Worm (Caenorhabditis elegans): ENCODE measurements around the gene C31A11.13.

Gene C31A11.13

DNA sequence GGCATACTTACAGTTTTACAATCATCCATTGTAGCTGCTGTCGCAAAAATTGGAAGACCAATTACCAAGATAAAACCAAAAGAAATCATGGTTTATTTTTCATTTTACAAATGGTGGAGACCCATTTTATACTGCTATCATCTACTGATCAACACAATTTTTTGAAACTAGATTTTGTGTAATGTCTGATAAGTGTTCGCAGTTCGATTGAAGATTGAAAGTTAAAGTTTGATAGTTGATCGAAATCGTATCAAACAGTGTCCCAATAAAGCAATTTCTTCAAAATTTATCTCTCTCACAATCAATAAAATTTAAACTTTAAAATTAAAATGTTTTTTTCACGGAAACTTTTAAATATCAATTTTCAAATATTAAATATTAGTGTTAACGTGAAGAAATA, 31.2 kb downstream of the C31A11.13 start, which contains the start of gene T13F3.6:
TSS of gene T13F3.6 (minus strand) at position 101 of the 400 bp plus-strand sequence.
- TF ChIP-seq drap-1 (GFP tag; optimal IDR thresholded peaks at IDR 0.05) (no peak), cnd-1 (tag; optimal IDR thresholded peaks at IDR 0.05) (no peak), M03D4.4 (tag; optimal IDR thresholded peaks at IDR 0.05) (no peak), hlh-1 (tag; optimal IDR thresholded peaks at IDR 0.05) (no peak), snpc-4 (tag; optimal IDR thresholded peaks at IDR 0.05) (no peak), ceh-39 (tag; optimal IDR thresholded peaks at IDR 0.05) (no peak), lin-32 (GFP tag; optimal IDR thresholded peaks at IDR 0.05) (no peak), nhr-2 (tag; optimal IDR thresholded peaks at IDR 0.05) (no peak), ceh-43 (GFP tag; optimal IDR thresholded peaks at IDR 0.05) (no peak), mep-1 (tag; optimal IDR thresholded peaks at IDR 0.05) (no peak), flh-1 (GFP tag; optimal IDR thresholded peaks at IDR 0.05) (no peak), mab-5 (tag; optimal IDR thresholded peaks at IDR 0.05) (no peak), ceh-83 (GFP tag; optimal IDR thresholded peaks at IDR 0.05) (no peak), lsy-2 (tag; optimal IDR thresholded peaks at IDR 0.05) (no peak), mls-2 (tag; optimal IDR thresholded peaks at IDR 0.05) (no peak), pha-4 (tag; optimal IDR thresholded peaks at IDR 0.05) (no peak), sem-2 (GFP tag; optimal IDR thresholded peaks at IDR 0.05) (no peak), ztf-11 (tag; optimal IDR thresholded peaks at IDR 0.05) (no peak), zip-8 (tag; optimal IDR thresholded peaks at IDR 0.05) (no peak), ham-2 (GFP tag; optimal IDR thresholded peaks at IDR 0.05) (no peak)

DNA sequence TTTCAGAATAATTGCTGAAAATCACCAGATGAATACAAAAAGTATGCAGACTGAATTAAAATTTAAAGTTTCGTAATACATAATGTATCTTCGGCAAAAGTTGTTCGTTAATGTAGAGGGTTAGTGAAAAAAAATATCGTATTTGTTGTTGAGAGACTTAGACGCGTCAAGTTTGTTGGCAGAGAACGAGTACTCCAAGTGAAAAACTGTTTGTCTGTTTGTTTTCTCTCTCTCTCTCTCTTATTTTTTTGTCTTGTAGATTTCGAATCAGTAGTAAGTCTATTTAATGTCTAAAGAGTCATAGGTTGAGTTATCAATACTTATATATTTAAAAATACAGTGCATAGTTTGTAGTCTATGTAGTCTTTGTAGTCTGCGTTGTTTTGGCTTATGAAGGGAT, 32.8 kb downstream of the C31A11.13 start, which contains the start of the genes fbxa-2 and T13F3.8:
TSS of gene fbxa-2 (minus strand) at position 101 of the 400 bp plus-strand sequence.
TSS of gene T13F3.8 (plus strand) at position 245 of the 400 bp plus-strand sequence.
- TF ChIP-seq ztf-11 (tag; optimal IDR thresholded peaks at IDR 0.05) (no peak), lin-32 (GFP tag; optimal IDR thresholded peaks at IDR 0.05) (no peak), elt-1 (tag; optimal IDR thresholded peaks at IDR 0.05; ENCODE audit: borderline replicate concordance, insufficient read depth) (no peak), lin-13 (tag; optimal IDR thresholded peaks at IDR 0.05) (no peak), bed-3 (GFP tag; optimal IDR thresholded peaks at IDR 0.05) (no peak), unc-62 (GFP tag; optimal IDR thresholded peaks at IDR 0.05) (no peak), nhr-28 (tag; optimal IDR thresholded peaks at IDR 0.05) (no peak), sem-2 (GFP tag; optimal IDR thresholded peaks at IDR 0.05) (no peak), nhr-2 (tag; optimal IDR thresholded peaks at IDR 0.05) (no peak)

DNA sequence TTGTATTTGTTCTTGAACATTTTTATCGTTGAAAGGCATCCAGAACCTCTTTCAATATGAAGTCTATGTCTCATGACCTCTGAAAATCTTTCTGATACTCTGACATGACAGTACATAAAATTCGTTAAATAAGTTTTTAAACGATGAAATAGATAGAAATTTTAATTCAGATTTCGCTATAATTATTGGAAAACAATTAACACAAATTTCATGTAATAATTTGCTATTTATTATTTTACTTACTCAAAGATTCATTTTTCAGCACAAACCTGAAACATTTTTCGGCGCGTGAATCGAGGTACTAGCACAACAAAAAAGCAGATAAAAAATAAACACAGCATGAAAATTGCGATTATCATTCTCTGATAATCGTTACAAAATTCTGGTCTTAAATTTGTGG, 35.8 kb downstream of the C31A11.13 start, which contains the start of gene T13F3.4:
TSS of gene T13F3.4 (minus strand) at position 101 of the 400 bp plus-strand sequence.
- no peak for TF ChIP-seq mls-2 (tag; optimal IDR thresholded peaks at IDR 0.05)
- TF ChIP-seq ceh-43 (GFP tag; optimal IDR thresholded peaks at IDR 0.05): no peak
- TF ChIP-seq cnd-1 (tag; optimal IDR thresholded peaks at IDR 0.05): no peak
- no peak for TF ChIP-seq elt-3 (tag; optimal IDR thresholded peaks at IDR 0.05)
- no peak for TF ChIP-seq flh-1 (GFP tag; optimal IDR thresholded peaks at IDR 0.05)

ce11 chrV:16259684-16260083, 42.7 kb downstream of the C31A11.13 start, which contains the start of gene nhr-127:
Gene nhr-127, plus strand, starts transcription at chrV:16259984.
- no peak for TF ChIP-seq unc-62 (GFP tag; optimal IDR thresholded peaks at IDR 0.05)
- no peak for TF ChIP-seq unc-120 (tag; optimal IDR thresholded peaks at IDR 0.05; ENCODE audit: poor library complexity, severe bottlenecking)
- TF ChIP-seq lin-13 (tag; optimal IDR thresholded peaks at IDR 0.05): no peak
- TF ChIP-seq lsy-2 (tag; optimal IDR thresholded peaks at IDR 0.05): no peak
- TF ChIP-seq hlh-1 (tag; optimal IDR thresholded peaks at IDR 0.05): no peak
- TF ChIP-seq ces-1 (GFP tag; optimal IDR thresholded peaks at IDR 0.05): no peak
- TF ChIP-seq flh-1 (GFP tag; optimal IDR thresholded peaks at IDR 0.05): no peak
- no peak for TF ChIP-seq elt-3 (tag; optimal IDR thresholded peaks at IDR 0.05)
- no peak for TF ChIP-seq snpc-4 (tag; optimal IDR thresholded peaks at IDR 0.05)
- no peak for TF ChIP-seq mls-2 (tag; optimal IDR thresholded peaks at IDR 0.05)
- TF ChIP-seq ceh-39 (tag; optimal IDR thresholded peaks at IDR 0.05): no peak
- no peak for TF ChIP-seq ceh-83 (GFP tag; optimal IDR thresholded peaks at IDR 0.05)
- no peak for TF ChIP-seq cnd-1 (tag; optimal IDR thresholded peaks at IDR 0.05)
- TF ChIP-seq nhr-28 (tag; optimal IDR thresholded peaks at IDR 0.05): no peak
- TF ChIP-seq ham-2 (GFP tag; optimal IDR thresholded peaks at IDR 0.05): no peak
- no peak for TF ChIP-seq lin-32 (GFP tag; optimal IDR thresholded peaks at IDR 0.05)
- no peak for TF ChIP-seq nhr-237 (tag; optimal IDR thresholded peaks at IDR 0.05)
- TF ChIP-seq mep-1 (tag; optimal IDR thresholded peaks at IDR 0.05): no peak
- no peak for TF ChIP-seq blmp-1 (tag; optimal IDR thresholded peaks at IDR 0.05)

DNA sequence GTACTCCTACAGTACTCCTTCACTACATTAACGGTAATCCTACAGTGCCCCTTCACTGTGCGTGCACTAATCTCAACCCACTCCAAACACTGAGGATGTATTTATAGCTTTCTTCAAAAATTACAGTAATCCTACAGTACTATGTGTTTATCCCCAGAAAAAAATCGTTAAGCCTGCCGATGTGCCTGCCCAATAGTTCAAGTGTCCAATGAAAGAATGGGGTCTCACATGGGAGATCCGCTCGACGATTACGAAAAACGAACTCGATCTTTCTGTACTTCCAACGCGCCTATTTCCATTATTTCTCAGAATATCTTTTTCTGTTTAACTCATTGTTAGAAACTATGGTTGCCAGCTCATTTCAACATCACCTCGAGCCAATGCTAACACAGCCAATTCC, 44.2 kb downstream of the C31A11.13 start, which contains the start of gene nhr-218:
TSS of gene nhr-218 (plus strand) at position 301 of the 400 bp plus-strand sequence.
- TF ChIP-seq nhr-237 (tag; optimal IDR thresholded peaks at IDR 0.05) (no peak), ham-2 (GFP tag; optimal IDR thresholded peaks at IDR 0.05) (no peak), ztf-11 (tag; optimal IDR thresholded peaks at IDR 0.05) (no peak), blmp-1 (tag; optimal IDR thresholded peaks at IDR 0.05) (no peak), nhr-76 (tag; optimal IDR thresholded peaks at IDR 0.05) (no peak)
